Worm (Caenorhabditis elegans) whole organism, L1 larva: ENCODE data around the gene C16A11.3.

Experiments used
- C34B4.2 ChIP-seq: sonication (generic microtip); optimal IDR thresholded peaks from 2 replicates; lab custom pipeline; 2017; ENCODE audit warnings: mild to moderate bottlenecking, missing genetic modification characterization, missing compliant biosample characterization
- elt-3 ChIP-seq, 6 experiments: fragments of 150-350 bp in 1 of 6; sonication (generic microtip); optimal IDR thresholded peaks; 2 replicates each; lab custom pipeline; 2017 to 2018; ENCODE audit warnings: missing biosample characterization in 6 of 6, missing genetic modification characterization in 6 of 6, inconsistent platforms in 1 of 6
- lir-3 ChIP-seq: sonication (generic microtip); optimal IDR thresholded peaks from 2 replicates; lab custom pipeline; 2016; ENCODE audit warnings: mild to moderate bottlenecking, missing genetic modification characterization, moderate library complexity, missing compliant biosample characterization; ENCODE audit not compliant: poor library complexity
- mdl-1 ChIP-seq, 2 experiments: fragments of 150-350 bp; optimal IDR thresholded peaks; 2 replicates each; lab custom pipeline; 2014 to 2017; ENCODE audit warnings: missing biosample characterization in 2 of 2, missing genetic modification characterization in 2 of 2, inconsistent platforms in 1 of 2
- unc-130 ChIP-seq: fragments of 150-350 bp; optimal IDR thresholded peaks from 2 replicates; lab custom pipeline; 2017; ENCODE audit warnings: missing biosample characterization, missing genetic modification characterization, inconsistent platforms
- zag-1 ChIP-seq: fragments of 150-350 bp; optimal IDR thresholded peaks from 2 replicates; lab custom pipeline; 2014; ENCODE audit warnings: missing biosample characterization, missing genetic modification characterization
- ztf-11 ChIP-seq, 2 experiments: sonication (generic microtip); optimal IDR thresholded peaks; 2 replicates each; lab custom pipeline; 2016 to 2017; ENCODE audit warnings: missing genetic modification characterization in 2 of 2, missing biosample characterization in 1 of 2, missing compliant biosample characterization in 1 of 2

DNA sequence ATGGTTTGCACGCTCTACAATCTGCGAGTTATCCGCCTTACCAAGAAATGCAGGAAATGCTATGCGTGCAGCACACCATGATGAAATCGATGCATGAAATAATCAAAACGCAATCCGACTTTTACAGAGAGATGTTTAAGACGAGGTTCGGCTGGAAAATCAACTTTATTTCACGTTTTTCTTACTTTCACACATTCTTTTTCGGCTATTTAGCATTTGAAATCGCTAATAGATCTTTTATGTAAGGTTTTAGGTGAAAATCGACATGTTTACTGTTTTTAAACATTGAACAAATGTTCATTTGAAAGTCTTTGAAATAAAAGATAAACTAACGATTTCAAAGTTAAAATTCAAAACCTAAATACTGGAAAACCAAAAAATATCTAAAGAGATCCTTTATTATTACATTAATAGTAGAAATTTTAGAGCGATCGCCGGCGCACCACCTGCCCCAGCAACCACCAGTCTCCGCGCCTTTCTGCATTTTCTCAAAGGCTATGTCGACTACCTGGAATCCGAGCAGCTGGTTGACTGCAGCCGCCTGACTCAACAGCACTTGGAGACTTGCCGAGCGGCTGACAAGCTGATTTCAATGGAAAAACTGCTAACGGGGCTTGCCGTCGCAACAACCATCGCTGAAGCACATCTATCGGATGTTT, 1.1 kb upstream of the C16A11.3 start:
- no peak for TF ChIP-seq elt-3 (tag; optimal IDR thresholded peaks at IDR 0.05; lab: Kevin White, UChicago)
- TF ChIP-seq unc-130 (tag; lab: Kevin White, UChicago): no peak
- TF ChIP-seq lir-3 (tag; lab: Kevin White, UChicago): no peak
- no peak for TF ChIP-seq mdl-1 (tag; optimal IDR thresholded peaks at IDR 0.05; lab: Kevin White, UChicago)
- TF ChIP-seq ztf-11 (tag; optimal IDR thresholded peaks at IDR 0.05; lab: Kevin White, UChicago): no peak
- no peak for TF ChIP-seq C34B4.2 (tag; lab: Kevin White, UChicago)
- no peak for TF ChIP-seq zag-1 (tag; lab: Kevin White, UChicago)
